Fruit fly (Drosophila melanogaster): ENCODE data around the gene CG32248.

dm6 chr3L:4507846-4508245, 36.3 kb downstream of the CG32248 start:
- TF ChIP-seq psq (optimal IDR thresholded peaks at IDR 0.05) (no peak), Myc (optimal IDR thresholded peaks at IDR 0.05) (no peak), Sin3A (optimal IDR thresholded peaks at IDR 0.05) (no peak), h (optimal IDR thresholded peaks at IDR 0.05) (no peak), ttk (optimal IDR thresholded peaks at IDR 0.05) (no peak), insv (optimal IDR thresholded peaks at IDR 0.05) (no peak)
